Fruit fly (Drosophila melanogaster) whole organism, embryonic: ENCODE results near the gene Rbm13.

ENCODE experiments used
- CG10431 ChIP-seq: fragments of 200-800 bp; sonication (Bioruptor generic); optimal IDR thresholded peaks from 3 replicates; lab custom pipeline; 2018; ENCODE audit warnings: missing biosample characterization, mild to moderate bottlenecking, missing genetic modification characterization
- CG11695 ChIP-seq: fragments of 200-800 bp; sonication (Bioruptor generic); IDR thresholded peaks from 3 replicates; pipeline ENCODE4 v1.3.6; 2022; ENCODE audit warnings: missing biosample characterization, missing genetic modification characterization
- CG11723 ChIP-seq: fragments of 200-800 bp; sonication (Bioruptor generic); optimal IDR thresholded peaks from 2 replicates; lab custom pipeline; 2017; ENCODE audit warnings: missing biosample characterization, mild to moderate bottlenecking, missing genetic modification characterization
- CG13287 ChIP-seq: fragments of 200-800 bp; sonication (Bioruptor generic); IDR thresholded peaks from 2 replicates; pipeline ENCODE4 v1.3.6; 2022; ENCODE audit warnings: missing biosample characterization, missing genetic modification characterization; ENCODE audit not compliant: partially characterized antibody
- CG14441 ChIP-seq: fragments of 200-800 bp; sonication (Bioruptor generic); IDR thresholded peaks from 2 replicates; pipeline ENCODE4 v1.3.6; 2022; ENCODE audit warnings: missing biosample characterization, missing genetic modification characterization
- CG15479 ChIP-seq: fragments of 200-800 bp; sonication (Bioruptor generic); optimal IDR thresholded peaks from 3 replicates; lab custom pipeline; 2019; ENCODE audit warnings: missing biosample characterization, mild to moderate bottlenecking, missing genetic modification characterization, moderate library complexity
- CG1602 ChIP-seq: fragments of 200-800 bp; sonication (Bioruptor generic); optimal IDR thresholded peaks from 3 replicates; lab custom pipeline; 2016; ENCODE audit warnings: missing biosample characterization, missing genetic modification characterization
- CG1603 ChIP-seq: fragments of 200-800 bp; sonication (Bioruptor generic); optimal IDR thresholded peaks from 2 replicates; lab custom pipeline; 2019; ENCODE audit warnings: missing biosample characterization, mild to moderate bottlenecking, missing genetic modification characterization, moderate library complexity
- CG17359 ChIP-seq: fragments of 200-800 bp; sonication (Bioruptor generic); optimal IDR thresholded peaks from 3 replicates; lab custom pipeline; 2018; ENCODE audit warnings: missing biosample characterization, mild to moderate bottlenecking, missing genetic modification characterization, moderate library complexity
- CG17612 ChIP-seq: fragments of 200-800 bp; sonication (Bioruptor generic); IDR thresholded peaks from 2 replicates; pipeline ENCODE4 v1.3.6; 2022; ENCODE audit warnings: missing biosample characterization, missing genetic modification characterization
- CG18476 ChIP-seq: fragments of 200-800 bp; sonication (Bioruptor generic); optimal IDR thresholded peaks from 2 replicates; lab custom pipeline; 2016; ENCODE audit warnings: missing biosample characterization, mild to moderate bottlenecking, missing genetic modification characterization
- CG2120 ChIP-seq: fragments of 200-800 bp; sonication (Bioruptor generic); optimal IDR thresholded peaks from 3 replicates; lab custom pipeline; 2016; ENCODE audit warnings: missing biosample characterization, missing genetic modification characterization
- CG3838 ChIP-seq: fragments of 200-800 bp; sonication (Bioruptor generic); optimal IDR thresholded peaks from 3 replicates; lab custom pipeline; 2016; ENCODE audit warnings: missing biosample characterization, missing genetic modification characterization
- CG4707 ChIP-seq: fragments of 200-800 bp; sonication (Bioruptor generic); optimal IDR thresholded peaks from 2 replicates; lab custom pipeline; 2018; ENCODE audit warnings: missing biosample characterization, mild to moderate bottlenecking, missing genetic modification characterization, moderate library complexity
- CG6765 ChIP-seq: fragments of 200-800 bp; sonication (Bioruptor generic); optimal IDR thresholded peaks from 3 replicates; lab custom pipeline; 2017; ENCODE audit warnings: missing biosample characterization, mild to moderate bottlenecking, missing genetic modification characterization
- CG7271 ChIP-seq: fragments of 200-800 bp; sonication (Bioruptor generic); optimal IDR thresholded peaks from 2 replicates; lab custom pipeline; 2018; ENCODE audit warnings: missing biosample characterization, mild to moderate bottlenecking, missing genetic modification characterization, moderate library complexity
- CG7839 ChIP-seq: fragments of 200-800 bp; sonication (Bioruptor generic); optimal IDR thresholded peaks from 3 replicates; lab custom pipeline; 2018; ENCODE audit warnings: missing biosample characterization, mild to moderate bottlenecking, missing genetic modification characterization, moderate library complexity
- CG7987 ChIP-seq: fragments of 200-800 bp; sonication (Bioruptor generic); optimal IDR thresholded peaks from 2 replicates; lab custom pipeline; 2018; ENCODE audit warnings: missing biosample characterization, mild to moderate bottlenecking, missing genetic modification characterization, moderate library complexity
- CG8478 ChIP-seq: fragments of >200 bp; optimal IDR thresholded peaks from 2 replicates; lab custom pipeline; 2018
- CTCF ChIP-seq: fragments of 200-800 bp; sonication (Bioruptor generic); optimal IDR thresholded peaks from 2 replicates; lab custom pipeline; 2017; ENCODE audit warnings: missing biosample characterization, mild to moderate bottlenecking, missing genetic modification characterization, moderate library complexity
- Camta ChIP-seq: fragments of 200-800 bp; sonication (Bioruptor generic); optimal IDR thresholded peaks from 2 replicates; lab custom pipeline; 2016; ENCODE audit warnings: missing biosample characterization, missing genetic modification characterization
- Dek ChIP-seq: fragments of 200-800 bp; sonication (Bioruptor generic); optimal IDR thresholded peaks from 3 replicates; lab custom pipeline; 2019; ENCODE audit warnings: missing biosample characterization, mild to moderate bottlenecking, missing genetic modification characterization, moderate library complexity
- Doc2 ChIP-seq: fragments of 200-800 bp; sonication (Bioruptor generic); IDR thresholded peaks from 2 replicates; pipeline ENCODE4 v1.3.6; 2022; ENCODE audit warnings: missing biosample characterization, missing genetic modification characterization
- E2f2 ChIP-seq: fragments of 200-800 bp; sonication (Bioruptor generic); IDR thresholded peaks from 2 replicates; pipeline ENCODE4 v1.3.6; 2022; ENCODE audit warnings: missing biosample characterization, missing genetic modification characterization
- Fer1 ChIP-seq: fragments of 200-800 bp; sonication (Bioruptor generic); optimal IDR thresholded peaks from 2 replicates; lab custom pipeline; 2017; ENCODE audit warnings: missing biosample characterization, mild to moderate bottlenecking, missing genetic modification characterization
- HHEX ChIP-seq: fragments of 200-800 bp; sonication (Bioruptor generic); optimal IDR thresholded peaks from 3 replicates; lab custom pipeline; 2017; ENCODE audit warnings: missing biosample characterization, mild to moderate bottlenecking, missing genetic modification characterization, missing genetic modification reagents
- HmgD ChIP-seq: fragments of 200-800 bp; sonication (Bioruptor generic); optimal IDR thresholded peaks from 3 replicates; lab custom pipeline; 2016; ENCODE audit warnings: missing biosample characterization, missing genetic modification characterization
- Hsf ChIP-seq: fragments of 200-800 bp; sonication (Bioruptor generic); optimal IDR thresholded peaks from 3 replicates; lab custom pipeline; 2016; ENCODE audit warnings: missing biosample characterization, missing genetic modification characterization
- Med ChIP-seq: fragments of 200-800 bp; sonication (Bioruptor generic); peaks from one replicate; lab custom pipeline; 2016; ENCODE audit warnings: missing biosample characterization, missing genetic modification characterization, mild to moderate bottlenecking, inconsistent platforms, moderate library complexity
- Oaz ChIP-seq: fragments of 200-800 bp; sonication (Bioruptor generic); IDR thresholded peaks from 2 replicates; pipeline ENCODE4 v1.3.6; 2022; ENCODE audit warnings: missing biosample characterization, missing genetic modification characterization
- Oli ChIP-seq: fragments of 200-800 bp; sonication (Bioruptor generic); optimal IDR thresholded peaks from 2 replicates; lab custom pipeline; 2018; ENCODE audit warnings: missing biosample characterization, mild to moderate bottlenecking, missing genetic modification characterization, moderate library complexity
- Poxn ChIP-seq: fragments of 200-800 bp; sonication (Bioruptor generic); IDR thresholded peaks from 2 replicates; pipeline ENCODE4 v1.3.6; 2022; ENCODE audit warnings: missing biosample characterization, missing genetic modification characterization
- Spps ChIP-seq: fragments of 200-800 bp; sonication (Bioruptor generic); optimal IDR thresholded peaks from 2 replicates; lab custom pipeline; 2018; ENCODE audit warnings: missing biosample characterization, mild to moderate bottlenecking, missing genetic modification characterization
- abd-A ChIP-seq: fragments of 200-800 bp; sonication (Bioruptor generic); optimal IDR thresholded peaks from 3 replicates; lab custom pipeline; 2019; ENCODE audit warnings: missing biosample characterization, mild to moderate bottlenecking, missing genetic modification characterization, moderate library complexity
- ci ChIP-seq: fragments of 200-800 bp; sonication (Bioruptor generic); IDR thresholded peaks from 3 replicates; pipeline ENCODE4 v1.3.6; 2022; ENCODE audit warnings: missing biosample characterization, missing genetic modification characterization
- cwo ChIP-seq: fragments of 200-800 bp; sonication (Bioruptor generic); optimal IDR thresholded peaks from 3 replicates; lab custom pipeline; 2017; ENCODE audit warnings: missing biosample characterization, missing genetic modification characterization, mild to moderate bottlenecking, moderate library complexity, missing genetic modification reagents
- danr ChIP-seq: fragments of 200-800 bp; sonication (Bioruptor generic); IDR thresholded peaks from 2 replicates; pipeline ENCODE4 v1.3.6; 2022; ENCODE audit warnings: missing biosample characterization, missing genetic modification characterization
- disco-r ChIP-seq: fragments of 200-800 bp; sonication (Bioruptor generic); optimal IDR thresholded peaks from 2 replicates; lab custom pipeline; 2016; ENCODE audit warnings: missing biosample characterization, missing genetic modification characterization
- grau ChIP-seq: fragments of 200-800 bp; optimal IDR thresholded peaks from 3 replicates; lab custom pipeline; 2019; ENCODE audit warnings: missing biosample characterization, mild to moderate bottlenecking, missing genetic modification characterization, moderate library complexity
- grn ChIP-seq: fragments of 200-800 bp; sonication (Bioruptor generic); optimal IDR thresholded peaks from 3 replicates; lab custom pipeline; 2017; ENCODE audit warnings: missing biosample characterization, missing genetic modification characterization
- klu ChIP-seq: fragments of 200-800 bp; sonication (Bioruptor generic); IDR thresholded peaks from 2 replicates; pipeline ENCODE4 v1.3.6; 2022; ENCODE audit warnings: missing biosample characterization, missing genetic modification characterization
- kni ChIP-seq: fragments of 200-800 bp; sonication (Bioruptor generic); optimal IDR thresholded peaks from 3 replicates; lab custom pipeline; 2017; ENCODE audit warnings: mild to moderate bottlenecking, missing biosample characterization, missing genetic modification reagents, missing genetic modification characterization
- nau ChIP-seq: fragments of 200-800 bp; sonication (Bioruptor generic); optimal IDR thresholded peaks from 3 replicates; lab custom pipeline; 2017; ENCODE audit warnings: missing biosample characterization, mild to moderate bottlenecking, missing genetic modification characterization, missing genetic modification reagents
- oc ChIP-seq: fragments of 200-800 bp; sonication (Bioruptor generic); optimal IDR thresholded peaks from 2 replicates; lab custom pipeline; 2018; ENCODE audit warnings: missing biosample characterization, mild to moderate bottlenecking, missing genetic modification characterization, moderate library complexity
- sens ChIP-seq: fragments of 200-800 bp; sonication (Bioruptor generic); peaks from one replicate; lab custom pipeline; 2016; ENCODE audit warnings: missing biosample characterization, missing genetic modification characterization
- slp2 ChIP-seq: fragments of 200-800 bp; sonication (Bioruptor generic); optimal IDR thresholded peaks from 2 replicates; lab custom pipeline; 2016; ENCODE audit warnings: missing biosample characterization, missing genetic modification characterization
- sqz ChIP-seq: fragments of 200-800 bp; sonication (Bioruptor generic); optimal IDR thresholded peaks from 3 replicates; lab custom pipeline; 2018; ENCODE audit warnings: missing biosample characterization, mild to moderate bottlenecking, missing genetic modification characterization
- sug ChIP-seq: fragments of 200-800 bp; optimal IDR thresholded peaks from 2 replicates; lab custom pipeline; 2019; ENCODE audit warnings: missing biosample characterization, mild to moderate bottlenecking, missing genetic modification characterization, moderate library complexity
- unc-4 ChIP-seq: fragments of 200-800 bp; sonication (Bioruptor generic); IDR thresholded peaks from 2 replicates; pipeline ENCODE4 v1.3.6; 2022; ENCODE audit warnings: missing biosample characterization, missing genetic modification characterization; ENCODE audit not compliant: partially characterized antibody
- unpg ChIP-seq: fragments of 200-800 bp; sonication (Bioruptor generic); optimal IDR thresholded peaks from 3 replicates; lab custom pipeline; 2018; ENCODE audit warnings: missing biosample characterization, mild to moderate bottlenecking, missing genetic modification characterization, moderate library complexity
- wor ChIP-seq: fragments of 200-800 bp; sonication (Bioruptor generic); IDR thresholded peaks from 2 replicates; pipeline ENCODE4 v1.3.6; 2022; ENCODE audit warnings: missing biosample characterization, missing genetic modification characterization
- z ChIP-seq: fragments of 200-800 bp; sonication (Bioruptor generic); IDR thresholded peaks from 3 replicates; pipeline ENCODE4 v1.3.6; 2022; ENCODE audit warnings: missing biosample characterization, missing genetic modification characterization
- zfh2 ChIP-seq: fragments of 200-800 bp; sonication (Bioruptor generic); optimal IDR thresholded peaks from 2 replicates; lab custom pipeline; 2016; ENCODE audit warnings: missing biosample characterization, missing genetic modification characterization

Rbm13 gene

dm6 chrX:8887410-8887809 lies 14.1 kb upstream of the Rbm13 start (continued):
- TF ChIP-seq cwo (GFP tag; lab: Kevin White, UChicago) (no peak), HHEX (GFP tag; lab: Kevin White, UChicago) (no peak), disco-r (GFP tag; lab: Kevin White, UChicago) (no peak), CG14441 (0 out of 2 replicates have a peak, but pooled peaks have one; percentile 24), unc-4 (GFP tag; lab: Robert Waterston, UW) (no peak), CG15479 (GFP tag; lab: Kevin White, UChicago) (no peak), Hsf (GFP tag; lab: Kevin White, UChicago) (no peak), Oli (tag; lab: Kevin White, UChicago) (no peak), Doc2 (no peak), grn (GFP tag; lab: Kevin White, UChicago) (peak; percentile 19), CG13287 (GFP tag; lab: Robert Waterston, UW) (no peak), oc (tag; lab: Kevin White, UChicago) (no peak), Camta (GFP tag; lab: Kevin White, UChicago) (no peak), CG17612 (GFP tag; lab: Robert Waterston, UW) (no peak), wor (GFP tag; lab: Robert Waterston, UW) (no peak), z (GFP tag; lab: Robert Waterston, UW) (no peak), ci (GFP tag; lab: Robert Waterston, UW) (peak; percentile 65; the same call in 2 of the 3 replicates), Spps (no peak), CTCF (no peak), Poxn (GFP tag; lab: Robert Waterston, UW) (no peak), CG4707 (peak; percentile 17), Dek (tag; lab: Kevin White, UChicago) (no peak), CG11695 (no peak), E2f2 (GFP tag; lab: Robert Waterston, UW) (no peak), nau (no peak), CG2120 (GFP tag; lab: Kevin White, UChicago) (no peak), Med (peak; percentile 62), CG3838 (GFP tag; lab: Kevin White, UChicago) (no peak), CG7839 (tag; lab: Kevin White, UChicago) (no peak), CG7987 (peak; percentile 2), kni (GFP tag; lab: Kevin White, UChicago) (peak; percentile 60), slp2 (GFP tag; lab: Kevin White, UChicago) (no peak), klu (GFP tag; lab: Robert Waterston, UW) (no peak), CG6765 (GFP tag; lab: Kevin White, UChicago) (no peak), zfh2 (GFP tag; lab: Kevin White, UChicago) (no peak), CG8478 (lab: Kevin White, UChicago) (no peak), CG17359 (no peak), sug (tag; lab: Kevin White, UChicago) (no peak), abd-A (tag; lab: Kevin White, UChicago) (no peak), grau (tag; lab: Kevin White, UChicago) (no peak), CG11723 (GFP tag; lab: Kevin White, UChicago) (no peak), danr (GFP tag; lab: Robert Waterston, UW) (no peak), CG10431 (GFP tag; lab: Kevin White, UChicago) (peak; percentile 3), CG18476 (GFP tag; lab: Kevin White, UChicago) (no peak), unpg (GFP tag; lab: Kevin White, UChicago) (peak; percentile 14), Oaz (GFP tag; lab: Robert Waterston, UW) (no peak), sqz (GFP tag; lab: Kevin White, UChicago) (peak; percentile 64), sens (GFP tag; lab: Kevin White, UChicago) (peak; percentile 61), CG1603 (peak; percentile 4), Fer1 (GFP tag; lab: Kevin White, UChicago) (no peak), HmgD (GFP tag; lab: Kevin White, UChicago) (no peak), CG1602 (GFP tag; lab: Kevin White, UChicago) (no peak), CG7271 (tag; lab: Kevin White, UChicago) (no peak)
